Fruit fly (Drosophila melanogaster) whole organism, embryonic: ENCODE measurements around the gene Pde9.
A peak's percentile ranks its signal among the peaks of the same experiment; 100 is the strongest.

Experiments used
- Atf-2 ChIP-seq: fragments of 200-800 bp; sonication (Bioruptor generic); optimal IDR thresholded peaks from 2 replicates; lab custom pipeline; 2016; ENCODE audit warnings: missing biosample characterization, missing genetic modification characterization
- Blimp-1 ChIP-seq: fragments of 200-800 bp; sonication (Bioruptor generic); optimal IDR thresholded peaks from 3 replicates; lab custom pipeline; 2018; ENCODE audit warnings: missing biosample characterization, missing genetic modification characterization, mild to moderate bottlenecking, moderate library complexity, missing genetic modification reagents
- BtbVII ChIP-seq: fragments of 200-800 bp; sonication (Bioruptor generic); optimal IDR thresholded peaks from 3 replicates; lab custom pipeline; 2017; ENCODE audit warnings: missing biosample characterization, mild to moderate bottlenecking, missing genetic modification characterization
- CG10565 ChIP-seq: fragments of 200-800 bp; sonication (Bioruptor generic); optimal IDR thresholded peaks from 3 replicates; lab custom pipeline; 2016; ENCODE audit warnings: missing biosample characterization, mild to moderate bottlenecking, missing genetic modification characterization
- CG1233 ChIP-seq: fragments of 200-800 bp; sonication (Bioruptor generic); optimal IDR thresholded peaks from 4 replicates; lab custom pipeline; 2018; ENCODE audit warnings: missing biosample characterization, mild to moderate bottlenecking, missing genetic modification characterization
- CG14050 ChIP-seq: fragments of 200-800 bp; sonication (Bioruptor generic); IDR thresholded peaks from 3 replicates; pipeline ENCODE4 v1.3.6; 2022; ENCODE audit warnings: missing biosample characterization, missing genetic modification characterization
- CG14965 ChIP-seq: fragments of 200-800 bp; sonication (Bioruptor generic); optimal IDR thresholded peaks from 2 replicates; lab custom pipeline; 2016; ENCODE audit warnings: missing biosample characterization, missing genetic modification characterization, borderline replicate concordance
- CG1603 ChIP-seq: fragments of 200-800 bp; sonication (Bioruptor generic); optimal IDR thresholded peaks from 2 replicates; lab custom pipeline; 2019; ENCODE audit warnings: missing biosample characterization, mild to moderate bottlenecking, missing genetic modification characterization, moderate library complexity
- CG16779 ChIP-seq: fragments of 200-800 bp; sonication (Bioruptor generic); IDR thresholded peaks from 2 replicates; pipeline ENCODE4 v1.3.6; 2022; ENCODE audit warnings: missing biosample characterization, missing genetic modification characterization
- CG17568 ChIP-seq: fragments of 200-800 bp; sonication (Bioruptor generic); optimal IDR thresholded peaks from 2 replicates; lab custom pipeline; 2018; ENCODE audit warnings: missing biosample characterization, mild to moderate bottlenecking, missing genetic modification characterization, moderate library complexity
- CG17829 ChIP-seq: fragments of 200-800 bp; optimal IDR thresholded peaks from 2 replicates; lab custom pipeline; 2019; ENCODE audit warnings: missing biosample characterization, mild to moderate bottlenecking, missing genetic modification characterization, moderate library complexity
- CG18011 ChIP-seq: fragments of 200-800 bp; sonication (Bioruptor generic); optimal IDR thresholded peaks from 2 replicates; lab custom pipeline; 2017; ENCODE audit warnings: missing biosample characterization, missing genetic modification characterization, mild to moderate bottlenecking, moderate library complexity, missing genotype
- CG18599 ChIP-seq: fragments of 200-800 bp; sonication (Bioruptor generic); optimal IDR thresholded peaks from 3 replicates; lab custom pipeline; 2017; ENCODE audit warnings: missing biosample characterization, missing genetic modification characterization, mild to moderate bottlenecking, moderate library complexity, missing genetic modification reagents
- CG2712 ChIP-seq: fragments of 200-800 bp; optimal IDR thresholded peaks from 3 replicates; lab custom pipeline; 2019; ENCODE audit warnings: missing biosample characterization, mild to moderate bottlenecking, missing genetic modification characterization, moderate library complexity
- CG3995 ChIP-seq: fragments of 200-800 bp; sonication (Bioruptor generic); optimal IDR thresholded peaks from 3 replicates; lab custom pipeline; 2016; ENCODE audit warnings: missing biosample characterization, missing genetic modification characterization
- CG4617 ChIP-seq: fragments of 200-800 bp; sonication (Bioruptor generic); optimal IDR thresholded peaks from 3 replicates; lab custom pipeline; 2016; ENCODE audit warnings: missing biosample characterization, missing genetic modification characterization, borderline replicate concordance
- CG6854 ChIP-seq: fragments of 200-800 bp; sonication (Bioruptor generic); optimal IDR thresholded peaks from 3 replicates; lab custom pipeline; 2017; ENCODE audit warnings: missing biosample characterization, mild to moderate bottlenecking, missing genetic modification characterization
- CG7372 ChIP-seq: fragments of 200-800 bp; sonication (Bioruptor generic); IDR thresholded peaks from 2 replicates; pipeline ENCODE4 v1.3.6; 2022; ENCODE audit warnings: missing biosample characterization, missing genetic modification characterization
- CG9817 ChIP-seq: fragments of 200-800 bp; sonication (Bioruptor generic); optimal IDR thresholded peaks from 2 replicates; lab custom pipeline; 2018; ENCODE audit warnings: missing biosample characterization, mild to moderate bottlenecking, missing genetic modification characterization, moderate library complexity
- CoRest ChIP-seq: fragments of 200-800 bp; sonication (Bioruptor generic); optimal IDR thresholded peaks from 3 replicates; lab custom pipeline; 2018; ENCODE audit warnings: missing biosample characterization, mild to moderate bottlenecking, missing genetic modification characterization, moderate library complexity
- D19B ChIP-seq: fragments of 200-800 bp; sonication (Bioruptor generic); optimal IDR thresholded peaks from 2 replicates; lab custom pipeline; 2017; ENCODE audit warnings: missing biosample characterization, mild to moderate bottlenecking, missing genetic modification characterization
- Deaf1 ChIP-seq: fragments of 200-800 bp; optimal IDR thresholded peaks from 3 replicates; lab custom pipeline; 2019; ENCODE audit warnings: missing biosample characterization, mild to moderate bottlenecking, missing genetic modification characterization, moderate library complexity
- E2f1 ChIP-seq: fragments of 200-800 bp; sonication (Bioruptor generic); IDR thresholded peaks from 2 replicates; pipeline ENCODE4 v1.3.6; 2022; ENCODE audit warnings: missing biosample characterization, missing genetic modification characterization
- GATAe ChIP-seq: fragments of 200-800 bp; sonication (Bioruptor generic); conservative IDR thresholded peaks from 2 replicates; pipeline ENCODE4 v1.3.6; 2022; ENCODE audit warnings: missing biosample characterization, missing genetic modification characterization
- MTF-1 ChIP-seq: fragments of 200-800 bp; sonication (Bioruptor generic); optimal IDR thresholded peaks from 2 replicates; lab custom pipeline; 2018; ENCODE audit warnings: missing biosample characterization, mild to moderate bottlenecking, missing genetic modification characterization, borderline replicate concordance
- NK7.1 ChIP-seq: fragments of 200-800 bp; sonication (Bioruptor generic); optimal IDR thresholded peaks from 3 replicates; lab custom pipeline; 2016; ENCODE audit warnings: missing biosample characterization, missing genetic modification characterization
- NfI ChIP-seq: fragments of 200-800 bp; sonication (Bioruptor generic); optimal IDR thresholded peaks from 3 replicates; lab custom pipeline; 2018; ENCODE audit warnings: missing biosample characterization, mild to moderate bottlenecking, missing genetic modification characterization, moderate library complexity
- Sry-β ChIP-seq: fragments of 200-800 bp; sonication (Bioruptor generic); optimal IDR thresholded peaks from 2 replicates; lab custom pipeline; 2018; ENCODE audit warnings: missing biosample characterization, mild to moderate bottlenecking, missing genetic modification characterization, moderate library complexity
- YL-1 ChIP-seq: fragments of 200-800 bp; sonication (Bioruptor generic); optimal IDR thresholded peaks from 3 replicates; lab custom pipeline; 2017; ENCODE audit warnings: missing biosample characterization, mild to moderate bottlenecking, missing genetic modification characterization
- abd-A ChIP-seq: fragments of 200-800 bp; sonication (Bioruptor generic); optimal IDR thresholded peaks from 3 replicates; lab custom pipeline; 2019; ENCODE audit warnings: missing biosample characterization, mild to moderate bottlenecking, missing genetic modification characterization, moderate library complexity
- aop ChIP-seq: fragments of 200-800 bp; sonication (Bioruptor generic); IDR thresholded peaks from 2 replicates; pipeline ENCODE4 v1.3.6; 2022; ENCODE audit warnings: missing biosample characterization, missing genetic modification characterization
- chn ChIP-seq: fragments of 200-800 bp; sonication (Bioruptor generic); optimal IDR thresholded peaks from 2 replicates; lab custom pipeline; 2016; ENCODE audit warnings: missing biosample characterization, missing genetic modification characterization
- en ChIP-seq: fragments of 200-800 bp; sonication (Bioruptor generic); optimal IDR thresholded peaks from 2 replicates; lab custom pipeline; 2016; ENCODE audit warnings: missing biosample characterization, missing genetic modification characterization
- grau ChIP-seq: fragments of 200-800 bp; optimal IDR thresholded peaks from 3 replicates; lab custom pipeline; 2019; ENCODE audit warnings: missing biosample characterization, mild to moderate bottlenecking, missing genetic modification characterization, moderate library complexity
- gt ChIP-seq: fragments of 200-800 bp; sonication (Bioruptor generic); IDR thresholded peaks from 2 replicates; pipeline ENCODE4 v1.3.6; 2022; ENCODE audit warnings: missing biosample characterization, missing genetic modification characterization
- hb ChIP-seq: fragments of 200-800 bp; sonication (Bioruptor generic); IDR thresholded peaks from 3 replicates; pipeline ENCODE4 v1.3.6; 2022; ENCODE audit warnings: missing biosample characterization, missing genetic modification characterization; ENCODE audit not compliant: partially characterized antibody
- hkb ChIP-seq, 2 experiments: fragments of 200-800 bp in 1 of 2; fragments of >200 bp in 1 of 2; sonication (Bioruptor generic) in 1 of 2; IDR thresholded peaks in 1 of 2; optimal IDR thresholded peaks in 1 of 2; 2 replicates each; pipeline versions ENCODE4 v1.3.6 to Lab custom; 2017 to 2022; ENCODE audit warnings: missing biosample characterization in 1 of 2, missing genetic modification characterization in 1 of 2
- kni ChIP-seq: fragments of 200-800 bp; sonication (Bioruptor generic); optimal IDR thresholded peaks from 3 replicates; lab custom pipeline; 2017; ENCODE audit warnings: mild to moderate bottlenecking, missing biosample characterization, missing genetic modification reagents, missing genetic modification characterization
- prd ChIP-seq, 3 experiments: fragments of >200 bp in 2 of 3; fragments of 200-800 bp in 1 of 3; sonication (Bioruptor generic) in 1 of 3; optimal IDR thresholded peaks in 2 of 3; IDR thresholded peaks in 1 of 3; 2 replicates in 2 of 3; 3 replicates in 1 of 3; pipeline versions ENCODE4 v1.3.6 to Lab custom; 2017 to 2022; ENCODE audit warnings: missing biosample characterization in 1 of 3, missing genetic modification characterization in 1 of 3
- pum ChIP-seq: fragments of 200-800 bp; sonication (Bioruptor generic); optimal IDR thresholded peaks from 2 replicates; lab custom pipeline; 2016; ENCODE audit warnings: missing biosample characterization, missing genetic modification characterization
- sens ChIP-seq: fragments of 200-800 bp; sonication (Bioruptor generic); peaks from one replicate; lab custom pipeline; 2016; ENCODE audit warnings: missing biosample characterization, missing genetic modification characterization
- sug ChIP-seq: fragments of 200-800 bp; optimal IDR thresholded peaks from 2 replicates; lab custom pipeline; 2019; ENCODE audit warnings: missing biosample characterization, mild to moderate bottlenecking, missing genetic modification characterization, moderate library complexity
- tgo ChIP-seq: fragments of 200-800 bp; sonication (Bioruptor generic); IDR thresholded peaks from 3 replicates; pipeline ENCODE4 v1.3.6; 2022; ENCODE audit warnings: missing biosample characterization, missing genetic modification characterization
- tll ChIP-seq, 2 experiments: fragments of 200-800 bp in 1 of 2; fragments of >200 bp in 1 of 2; sonication (Bioruptor generic) in 1 of 2; optimal IDR thresholded peaks; 2 replicates each; lab custom pipeline; 2017 to 2019; ENCODE audit warnings: missing biosample characterization in 2 of 2, missing genetic modification characterization in 2 of 2, mild to moderate bottlenecking in 1 of 2, moderate library complexity in 1 of 2
- wek ChIP-seq: fragments of 200-800 bp; sonication (Bioruptor generic); optimal IDR thresholded peaks from 3 replicates; lab custom pipeline; 2018; ENCODE audit warnings: missing biosample characterization, mild to moderate bottlenecking, missing genetic modification characterization, moderate library complexity
- wor ChIP-seq: fragments of 200-800 bp; sonication (Bioruptor generic); IDR thresholded peaks from 2 replicates; pipeline ENCODE4 v1.3.6; 2022; ENCODE audit warnings: missing biosample characterization, missing genetic modification characterization
- zen2 ChIP-seq: fragments of 200-800 bp; sonication (Bioruptor generic); IDR thresholded peaks from 3 replicates; pipeline ENCODE4 v1.3.6; 2022; ENCODE audit warnings: missing biosample characterization, missing genetic modification characterization; ENCODE audit not compliant: partially characterized antibody

Pde9 gene

dm6 chrX:12755600-12756373 lies 141.3 kb downstream of the Pde9 start (continued):
- TF ChIP-seq zen2 (GFP tag; lab: Robert Waterston, UW) (no peak), CG2712 (tag; lab: Kevin White, UChicago) (peak; percentile 76), CG17829 (peak; percentile 56), CG4617 (GFP tag; lab: Kevin White, UChicago) (no peak), Atf-2 (GFP tag; lab: Kevin White, UChicago) (peak; percentile 45), chn (GFP tag; lab: Kevin White, UChicago) (peak; percentile 3), wor (GFP tag; lab: Robert Waterston, UW) (peak; percentile 38), tgo (GFP tag; lab: Robert Waterston, UW) (peak; percentile 68; the same call in 2 of the 3 replicates), sug (tag; lab: Kevin White, UChicago) (peak; percentile 11), GATAe (GFP tag; lab: Robert Waterston, UW) (peak; percentile 20; the same call in 1 of the 2 replicates), NK7.1 (GFP tag; lab: Kevin White, UChicago) (no peak), Sry-β (GFP tag; lab: Kevin White, UChicago) (peak; percentile 30), CG17568 (GFP tag; lab: Kevin White, UChicago) (peak; percentile 5), CG7372 (peak; percentile 59; the same call in 1 of the 2 replicates), CG14965 (GFP tag; lab: Kevin White, UChicago) (no peak), CG18011 (GFP tag; lab: Kevin White, UChicago) (peak; percentile 24), E2f1 (GFP tag; lab: Robert Waterston, UW) (peak; percentile 64), CG16779 (peak; percentile 51; the same call in 1 of the 2 replicates), hkb (optimal IDR thresholded peaks at IDR 0.05; lab: Kevin White, UChicago) (no peak), hkb (GFP tag; IDR thresholded peaks at IDR 0.05; lab: Robert Waterston, UW) (peak; percentile 61), MTF-1 (GFP tag; lab: Kevin White, UChicago) (no peak), tll (GFP tag; optimal IDR thresholded peaks at IDR 0.05; lab: Kevin White, UChicago) (no peak), pum (GFP tag; lab: Kevin White, UChicago) (no peak), D19B (GFP tag; lab: Kevin White, UChicago) (peak; percentile 88), aop (no peak), prd (optimal IDR thresholded peaks at IDR 0.05; lab: Kevin White, UChicago) (no peak), prd (GFP tag; IDR thresholded peaks at IDR 0.05; lab: Robert Waterston, UW) (peak; percentile 83), CG6854 (GFP tag; lab: Kevin White, UChicago) (peak; percentile 63), wek (GFP tag; lab: Kevin White, UChicago) (no peak), abd-A (tag; lab: Kevin White, UChicago) (peak; percentile 39), Deaf1 (tag; lab: Kevin White, UChicago) (peak; percentile 49), CG10565 (GFP tag; lab: Kevin White, UChicago) (no peak), BtbVII (GFP tag; lab: Kevin White, UChicago) (peak; percentile 71), CG1603 (tag; lab: Kevin White, UChicago) (peak; percentile 13), CoRest (tag; lab: Kevin White, UChicago) (peak; percentile 88), CG14050 (peak; percentile 33; the same call in 1 of the 3 replicates), NfI (GFP tag; lab: Kevin White, UChicago) (peak; percentile 80), sens (peak; percentile 63), YL-1 (no peak), hb (GFP tag; lab: Robert Waterston, UW) (no peak), CG9817 (peak; percentile 71), CG18599 (peak; percentile 83), Blimp-1 (GFP tag; lab: Kevin White, UChicago) (peak; percentile 30), grau (peak; percentile 88), CG1233 (GFP tag; lab: Kevin White, UChicago) (peak; percentile 73), kni (GFP tag; lab: Kevin White, UChicago) (no peak), gt (no peak), en (GFP tag; lab: Kevin White, UChicago) (no peak), CG3995 (GFP tag; lab: Kevin White, UChicago) (no peak)
